Fruit fly (Drosophila melanogaster) whole organism, prepupa: ENCODE results near the gene CG9368.

Source experiments
- CG10669 ChIP-seq: fragments of 200-800 bp; sonication (Bioruptor generic); optimal IDR thresholded peaks from 3 replicates; lab custom pipeline; 2018; ENCODE audit warnings: missing biosample characterization, mild to moderate bottlenecking, missing genetic modification characterization, moderate library complexity
- CG11294 ChIP-seq: fragments of 200-800 bp; sonication (Bioruptor generic); IDR thresholded peaks from 2 replicates; pipeline ENCODE4 v1.3.6; 2022; ENCODE audit warnings: missing biosample characterization, missing genetic modification characterization
- CG11902 ChIP-seq: fragments of 200-800 bp; sonication (Bioruptor generic); optimal IDR thresholded peaks from 3 replicates; lab custom pipeline; 2016; ENCODE audit warnings: missing biosample characterization, missing genetic modification characterization
- CG15336 ChIP-seq: fragments of 200-800 bp; sonication (Bioruptor generic); IDR thresholded peaks from 2 replicates; pipeline ENCODE4 v1.3.6; 2022; ENCODE audit warnings: missing biosample characterization, missing genetic modification characterization
- CG16779 ChIP-seq: fragments of 200-800 bp; sonication (Bioruptor generic); optimal IDR thresholded peaks from 3 replicates; lab custom pipeline; 2017; ENCODE audit warnings: missing biosample characterization, mild to moderate bottlenecking, missing genetic modification characterization
- CG31627 ChIP-seq: fragments of 200-800 bp; sonication (Bioruptor generic); optimal IDR thresholded peaks from 3 replicates; lab custom pipeline; 2016; ENCODE audit warnings: missing biosample characterization, missing genetic modification characterization
- CG3919 ChIP-seq: fragments of 200-800 bp; sonication (Bioruptor generic); optimal IDR thresholded peaks from 3 replicates; lab custom pipeline; 2016; ENCODE audit warnings: missing biosample characterization, missing genetic modification characterization
- CG4318 ChIP-seq: fragments of 200-800 bp; sonication (Bioruptor generic); optimal IDR thresholded peaks from 3 replicates; lab custom pipeline; 2017; ENCODE audit warnings: missing biosample characterization, mild to moderate bottlenecking, missing genetic modification characterization
- CG6276 ChIP-seq: fragments of 200-800 bp; sonication (Bioruptor generic); optimal IDR thresholded peaks from 2 replicates; lab custom pipeline; 2017; ENCODE audit warnings: missing biosample characterization, mild to moderate bottlenecking, missing genetic modification characterization
- CG6792 ChIP-seq: fragments of 200-800 bp; sonication (Bioruptor generic); optimal IDR thresholded peaks from 3 replicates; lab custom pipeline; 2016; ENCODE audit warnings: missing biosample characterization, missing genetic modification characterization
- CG6854 ChIP-seq: fragments of 200-800 bp; sonication (Bioruptor generic); optimal IDR thresholded peaks from 2 replicates; lab custom pipeline; 2017; ENCODE audit warnings: missing biosample characterization, mild to moderate bottlenecking, missing genetic modification characterization
- CG7368 ChIP-seq: fragments of 200-800 bp; sonication (Bioruptor generic); optimal IDR thresholded peaks from 3 replicates; lab custom pipeline; 2016; ENCODE audit warnings: missing biosample characterization, missing genetic modification characterization
- CG8119 ChIP-seq: fragments of 200-800 bp; sonication (Bioruptor generic); IDR thresholded peaks from 3 replicates; pipeline ENCODE4 v1.3.6; 2022; ENCODE audit warnings: missing biosample characterization, missing genetic modification characterization
- CG8319 ChIP-seq: fragments of 200-800 bp; sonication (Bioruptor generic); optimal IDR thresholded peaks from 3 replicates; lab custom pipeline; 2016; ENCODE audit warnings: missing biosample characterization, missing genetic modification characterization
- CG9139 ChIP-seq: fragments of 200-800 bp; sonication (Bioruptor generic); optimal IDR thresholded peaks from 3 replicates; lab custom pipeline; 2017; ENCODE audit warnings: missing biosample characterization, mild to moderate bottlenecking, missing genetic modification characterization
- Eip78C ChIP-seq: fragments of 200-800 bp; sonication (Bioruptor generic); peaks from one replicate; lab custom pipeline; 2016; ENCODE audit warnings: missing biosample characterization, missing genetic modification characterization
- Eip93F ChIP-seq: fragments of 200-800 bp; sonication (Bioruptor generic); optimal IDR thresholded peaks from 2 replicates; lab custom pipeline; 2016; ENCODE audit warnings: missing biosample characterization, mild to moderate bottlenecking, missing genetic modification characterization
- Ets96B ChIP-seq: fragments of 200-800 bp; optimal IDR thresholded peaks from 2 replicates; lab custom pipeline; 2019; ENCODE audit warnings: missing biosample characterization, mild to moderate bottlenecking, missing genetic modification characterization, moderate library complexity
- Gug ChIP-seq: fragments of 200-800 bp; sonication (Bioruptor generic); IDR thresholded peaks from 2 replicates; pipeline ENCODE4 v1.3.6; 2022; ENCODE audit warnings: missing biosample characterization, missing genetic modification characterization
- Hr4 ChIP-seq: fragments of 200-800 bp; sonication (Bioruptor generic); optimal IDR thresholded peaks from 3 replicates; lab custom pipeline; 2016; ENCODE audit warnings: missing biosample characterization, missing genetic modification characterization
- Met ChIP-seq: fragments of 200-800 bp; sonication (Bioruptor generic); optimal IDR thresholded peaks from 3 replicates; lab custom pipeline; 2016; ENCODE audit warnings: missing biosample characterization, missing genetic modification characterization
- OdsH ChIP-seq: fragments of 200-800 bp; sonication (Bioruptor generic); optimal IDR thresholded peaks from 3 replicates; lab custom pipeline; 2016; ENCODE audit warnings: missing biosample characterization, missing genetic modification characterization
- Smox ChIP-seq: fragments of 200-800 bp; sonication (Bioruptor generic); optimal IDR thresholded peaks from 3 replicates; lab custom pipeline; 2016; ENCODE audit warnings: missing biosample characterization, missing genetic modification characterization
- Sox102F ChIP-seq: fragments of 200-800 bp; sonication (Bioruptor generic); optimal IDR thresholded peaks from 2 replicates; lab custom pipeline; 2016; ENCODE audit warnings: missing biosample characterization, mild to moderate bottlenecking, missing genetic modification characterization
- Sox14 ChIP-seq: fragments of 200-800 bp; sonication (Bioruptor generic); optimal IDR thresholded peaks from 3 replicates; lab custom pipeline; 2016; ENCODE audit warnings: missing biosample characterization, missing genetic modification characterization
- Sox15 ChIP-seq: fragments of 200-800 bp; sonication (Bioruptor generic); optimal IDR thresholded peaks from 3 replicates; lab custom pipeline; 2016; ENCODE audit warnings: missing biosample characterization, missing genetic modification characterization
- achi ChIP-seq: fragments of 200-800 bp; sonication (Bioruptor generic); optimal IDR thresholded peaks from 3 replicates; lab custom pipeline; 2016; ENCODE audit warnings: missing biosample characterization, missing genetic modification characterization
- cyc ChIP-seq: fragments of 200-800 bp; sonication (Bioruptor generic); optimal IDR thresholded peaks from 3 replicates; lab custom pipeline; 2016; ENCODE audit warnings: missing biosample characterization, missing genetic modification characterization
- dac ChIP-seq: fragments of 200-800 bp; sonication (Bioruptor generic); optimal IDR thresholded peaks from 2 replicates; lab custom pipeline; 2017; ENCODE audit warnings: missing biosample characterization, mild to moderate bottlenecking, missing genetic modification characterization
- dsx ChIP-seq: fragments of 200-800 bp; optimal IDR thresholded peaks from 3 replicates; lab custom pipeline; 2019; ENCODE audit warnings: missing biosample characterization, mild to moderate bottlenecking, missing genetic modification characterization, moderate library complexity; ENCODE audit not compliant: poor library complexity, severe bottlenecking
- eg ChIP-seq: fragments of 200-800 bp; sonication (Bioruptor generic); IDR thresholded peaks from 3 replicates; pipeline ENCODE4 v1.3.6; 2022; ENCODE audit warnings: missing biosample characterization, missing genetic modification characterization
- esn ChIP-seq: fragments of 200-800 bp; sonication (Bioruptor generic); optimal IDR thresholded peaks from 2 replicates; lab custom pipeline; 2016; ENCODE audit warnings: missing biosample characterization, mild to moderate bottlenecking, missing genetic modification characterization, moderate library complexity
- fd59A ChIP-seq: fragments of 200-800 bp; sonication (Bioruptor generic); optimal IDR thresholded peaks from 2 replicates; lab custom pipeline; 2017; ENCODE audit warnings: missing biosample characterization, mild to moderate bottlenecking, missing genetic modification characterization, missing genetic modification reagents
- fkh ChIP-seq: fragments of 200-800 bp; sonication (Bioruptor generic); optimal IDR thresholded peaks from 3 replicates; lab custom pipeline; 2017; ENCODE audit warnings: missing biosample characterization, mild to moderate bottlenecking, missing genetic modification characterization, moderate library complexity
- net ChIP-seq: fragments of 200-800 bp; sonication (Bioruptor generic); optimal IDR thresholded peaks from 3 replicates; lab custom pipeline; 2016; ENCODE audit warnings: missing biosample characterization, missing genetic modification characterization
- salr ChIP-seq, 2 experiments: fragments of 200-800 bp; sonication (Bioruptor generic); optimal IDR thresholded peaks; 3 replicates each; lab custom pipeline; 2016 to 2018; ENCODE audit warnings: missing biosample characterization in 2 of 2, missing genetic modification characterization in 2 of 2, mild to moderate bottlenecking in 1 of 2
- spab ChIP-seq: fragments of 200-800 bp; sonication (Bioruptor generic); optimal IDR thresholded peaks from 2 replicates; lab custom pipeline; 2017; ENCODE audit warnings: missing biosample characterization, mild to moderate bottlenecking, missing genetic modification characterization, missing genetic modification reagents
- svp ChIP-seq: fragments of 200-800 bp; sonication (Bioruptor generic); peaks from one replicate; lab custom pipeline; 2016; ENCODE audit warnings: missing biosample characterization, missing genetic modification characterization
- topi ChIP-seq: fragments of 200-800 bp; sonication (Bioruptor generic); optimal IDR thresholded peaks from 3 replicates; lab custom pipeline; 2016; ENCODE audit warnings: missing biosample characterization, missing genetic modification characterization
- vri ChIP-seq: fragments of 200-800 bp; sonication (Bioruptor generic); optimal IDR thresholded peaks from 3 replicates; lab custom pipeline; 2016; ENCODE audit warnings: missing biosample characterization, mild to moderate bottlenecking, missing genetic modification characterization

CG9368 gene

dm6 chr3L:19612172-19612571 is 10.7 kb downstream of the CG9368 start, which contains the start of the genes Lon and PIG-F (continued):
- TF ChIP-seq fd59A (GFP tag; lab: Kevin White, UChicago) (peak; percentile 99), achi (GFP tag; lab: Kevin White, UChicago) (peak; percentile 99), Sox15 (GFP tag; lab: Kevin White, UChicago) (peak; percentile 99), CG6792 (GFP tag; lab: Kevin White, UChicago) (peak; percentile 99), CG11902 (GFP tag; lab: Kevin White, UChicago) (peak; percentile 98), net (peak; percentile 99), dac (GFP tag; lab: Kevin White, UChicago) (peak; percentile 98), cyc (GFP tag; lab: Kevin White, UChicago) (peak; percentile 99), CG6276 (GFP tag; lab: Kevin White, UChicago) (peak; percentile 97), CG8119 (GFP tag; lab: Robert Waterston, UW) (peak; percentile 98), salr (GFP tag; optimal IDR thresholded peaks at IDR 0.05; lab: Kevin White, UChicago) (peak; percentile 96 to 99), CG3919 (peak; percentile 99), Met (GFP tag; lab: Kevin White, UChicago) (peak; percentile 99), CG4318 (GFP tag; lab: Kevin White, UChicago) (peak; percentile 99), Smox (GFP tag; lab: Kevin White, UChicago) (peak; percentile 99), CG9139 (GFP tag; lab: Kevin White, UChicago) (peak; percentile 97), CG11294 (GFP tag; lab: Robert Waterston, UW) (peak; percentile 97), CG16779 (peak; percentile 97), Sox102F (GFP tag; lab: Kevin White, UChicago) (peak; percentile 99), fkh (GFP tag; lab: Kevin White, UChicago) (peak; percentile 98), Hr4 (GFP tag; lab: Kevin White, UChicago) (peak; percentile 99), Gug (peak; percentile 97), CG31627 (GFP tag; lab: Kevin White, UChicago) (peak; percentile 99), Eip93F (peak; percentile 94), esn (peak; percentile 99)

DNA sequence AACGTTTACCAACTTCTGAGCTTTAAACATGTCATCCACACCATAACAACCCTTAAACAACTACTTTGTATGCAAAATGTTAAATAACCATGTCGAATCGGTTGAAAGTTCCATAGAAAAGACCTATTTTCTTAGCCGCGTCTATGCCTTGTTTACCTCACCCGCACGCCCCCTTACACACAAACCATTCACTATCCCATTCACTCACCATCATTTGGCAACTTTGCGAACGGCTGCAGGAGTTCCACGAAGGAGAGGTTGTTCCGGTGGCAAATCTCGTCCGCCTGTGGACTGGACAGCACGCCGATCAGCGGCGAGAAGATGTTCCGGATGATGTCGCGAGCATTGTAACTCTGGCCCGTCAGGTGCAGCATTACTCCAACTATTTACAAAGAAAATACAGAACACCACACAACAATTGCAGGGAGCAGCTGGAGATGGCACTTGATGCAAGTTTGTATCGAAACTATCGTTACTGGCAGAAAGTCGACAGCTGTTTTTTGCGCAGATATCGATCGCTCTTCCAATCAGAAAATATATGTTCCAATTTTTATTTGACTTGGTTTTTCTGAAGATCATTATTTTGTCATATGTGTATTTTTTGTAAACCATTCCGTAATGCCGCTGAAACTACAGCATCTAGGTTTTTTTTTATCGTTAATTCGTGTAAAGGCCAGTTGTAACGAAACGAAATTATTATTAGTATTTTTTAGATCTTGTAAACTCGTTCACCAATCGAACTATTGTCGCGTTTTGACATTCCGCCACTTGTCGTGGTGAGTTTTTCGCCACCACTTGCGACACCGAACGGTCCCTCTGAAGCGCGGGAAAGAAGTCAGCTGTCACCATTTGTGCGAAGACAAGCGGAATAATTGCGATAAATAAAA is 16.9 kb downstream of the CG9368 start, which contains the start of gene asf1:
TSS of gene asf1 (plus strand) at position 823 of the 887 bp plus-strand sequence.
- TF ChIP-seq achi (GFP tag; lab: Kevin White, UChicago) (peak; percentile 66), CG8119 (GFP tag; lab: Robert Waterston, UW) (peak; percentile 38; the same call in 1 of the 3 replicates), dsx (peak; percentile 92), CG15336 (GFP tag; lab: Robert Waterston, UW) (0 out of 2 replicates have a peak, but pooled peaks have one; percentile 13), esn (peak; percentile 27), CG11902 (GFP tag; lab: Kevin White, UChicago) (no peak), fkh (GFP tag; lab: Kevin White, UChicago) (peak; percentile 69), Eip78C (GFP tag; lab: Kevin White, UChicago) (peak; percentile 39), cyc (GFP tag; lab: Kevin White, UChicago) (peak; percentile 23), eg (GFP tag; lab: Robert Waterston, UW) (no peak)

dm6 chr3L:19630701-19631100 is 29.3 kb downstream of the CG9368 start:
- TF ChIP-seq CG6854 (GFP tag; lab: Kevin White, UChicago) (peak; percentile 12), fkh (GFP tag; lab: Kevin White, UChicago) (peak; percentile 94), Eip93F (peak; percentile 8), CG31627 (GFP tag; lab: Kevin White, UChicago) (peak; percentile 13), CG8319 (GFP tag; lab: Kevin White, UChicago) (no peak), esn (peak; percentile 17), CG8119 (GFP tag; lab: Robert Waterston, UW) (no peak), vri (GFP tag; lab: Kevin White, UChicago) (peak; percentile 81)

DNA sequence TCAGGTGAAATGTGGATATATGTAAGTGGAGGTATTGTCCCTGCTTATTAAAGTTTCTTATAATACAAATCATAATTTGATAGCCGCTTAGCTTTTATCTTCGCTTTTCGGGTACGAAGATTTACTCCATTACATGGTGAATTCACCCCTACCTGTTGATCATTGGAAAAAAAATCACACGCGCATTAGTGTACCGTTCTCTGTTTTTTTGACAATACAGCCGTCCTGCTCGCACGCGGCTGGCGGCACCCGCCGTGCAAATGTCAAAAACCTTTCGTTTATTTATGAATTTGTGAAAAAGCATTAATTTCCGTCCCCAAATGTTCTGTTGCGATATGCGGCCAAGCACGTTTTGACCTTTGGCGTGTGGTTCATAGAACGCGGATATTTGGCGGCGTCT is 30.4 kb downstream of the CG9368 start:
- no peak for TF ChIP-seq CG10669 (GFP tag; lab: Kevin White, UChicago)
- TF ChIP-seq Sox14 (GFP tag; lab: Kevin White, UChicago) = no peak
- TF ChIP-seq OdsH (GFP tag; lab: Kevin White, UChicago) = no peak
- no peak for TF ChIP-seq CG4318 (GFP tag; lab: Kevin White, UChicago)
- no peak for TF ChIP-seq Sox15 (GFP tag; lab: Kevin White, UChicago)
- no peak for TF ChIP-seq Eip93F
- no peak for TF ChIP-seq svp
- TF ChIP-seq CG6792 (GFP tag; lab: Kevin White, UChicago) = no peak
- TF ChIP-seq CG7368 (GFP tag; lab: Kevin White, UChicago) = no peak
- TF ChIP-seq net = no peak
- TF ChIP-seq Ets96B (tag; lab: Kevin White, UChicago) = no peak
- TF ChIP-seq topi (GFP tag; lab: Kevin White, UChicago) = no peak
- TF ChIP-seq dac (GFP tag; lab: Kevin White, UChicago) = no peak
- no peak for TF ChIP-seq spab (GFP tag; lab: Kevin White, UChicago)
